Worm (Caenorhabditis elegans) whole organism, early embryonic: Measurements from ENCODE around the gene Y82E9BR.9.

ENCODE experiments used
- B0310.2 ChIP-seq: sonication (generic microtip); optimal IDR thresholded peaks from 2 replicates; lab custom pipeline; 2016; ENCODE audit warnings: mild to moderate bottlenecking, missing genetic modification characterization, missing compliant biosample characterization
- F13C5.2 ChIP-seq: sonication (generic microtip); optimal IDR thresholded peaks from 2 replicates; lab custom pipeline; 2017; ENCODE audit warnings: mild to moderate bottlenecking, missing genetic modification characterization, inconsistent platforms, missing compliant biosample characterization
- aly-1 ChIP-seq: sonication (generic microtip); optimal IDR thresholded peaks from 2 replicates; lab custom pipeline; 2016; ENCODE audit warnings: missing genetic modification characterization, missing compliant biosample characterization
- ama-1 ChIP-seq: fragments of 150-350 bp; optimal IDR thresholded peaks from 2 replicates; lab custom pipeline; 2014
- ceh-13 ChIP-seq: fragments of 200-800 bp; sonication (Bioruptor generic); optimal IDR thresholded peaks from 2 replicates; lab custom pipeline; 2018; ENCODE audit warnings: mild to moderate bottlenecking, missing genetic modification characterization, missing compliant biosample characterization
- ceh-36 ChIP-seq: sonication (generic microtip); optimal IDR thresholded peaks from 2 replicates; lab custom pipeline; 2016; ENCODE audit warnings: missing genetic modification characterization, inconsistent platforms, missing compliant biosample characterization
- ets-7 ChIP-seq: sonication (generic microtip); optimal IDR thresholded peaks from 2 replicates; lab custom pipeline; 2016; ENCODE audit warnings: missing genotype, missing genetic modification characterization, missing compliant biosample characterization
- flt-1 ChIP-seq: fragments of 200-800 bp; sonication (Bioruptor generic); IDR thresholded peaks from 2 replicates; pipeline ENCODE4 v1.3.6; 2022; ENCODE audit warnings: missing genetic modification characterization, missing compliant biosample characterization
- hmbx-1 ChIP-seq: sonication (generic microtip); optimal IDR thresholded peaks from 2 replicates; lab custom pipeline; 2016; ENCODE audit warnings: mild to moderate bottlenecking, missing genetic modification characterization, missing compliant biosample characterization
- hmg-4 ChIP-seq: fragments of 200-800 bp; sonication (Bioruptor generic); optimal IDR thresholded peaks from 2 replicates; lab custom pipeline; 2018; ENCODE audit warnings: mild to moderate bottlenecking, missing genetic modification characterization, missing compliant biosample characterization
- hnd-1 ChIP-seq: sonication (generic microtip); optimal IDR thresholded peaks from 2 replicates; lab custom pipeline; 2016; ENCODE audit warnings: missing genetic modification characterization, missing compliant biosample characterization
- pes-1 ChIP-seq: fragments of 200-800 bp; sonication (Bioruptor generic); IDR thresholded peaks from 2 replicates; pipeline ENCODE4 v1.3.6; 2022; ENCODE audit warnings: missing genetic modification reagents, missing genetic modification characterization, missing compliant biosample characterization
- scrt-1 ChIP-seq: fragments of 200-800 bp; sonication (Bioruptor generic); IDR thresholded peaks from 2 replicates; pipeline ENCODE4 v1.3.6; 2022; ENCODE audit warnings: missing genetic modification characterization, missing compliant biosample characterization
- sea-1 ChIP-seq: fragments of 200-800 bp; sonication (Bioruptor generic); conservative IDR thresholded peaks from 2 replicates; pipeline ENCODE4 v1.3.6; 2022; ENCODE audit warnings: missing genetic modification characterization, missing compliant biosample characterization
- tbx-11 ChIP-seq: fragments of 200-800 bp; sonication (Bioruptor generic); IDR thresholded peaks from 2 replicates; pipeline ENCODE4 v1.3.6; 2022; ENCODE audit warnings: missing genetic modification characterization, missing compliant biosample characterization
- tbx-37 ChIP-seq: fragments of 200-800 bp; sonication (Bioruptor generic); conservative IDR thresholded peaks from 2 replicates; pipeline ENCODE4 v1.3.6; 2022; ENCODE audit warnings: missing genetic modification reagents, missing genetic modification characterization, missing compliant biosample characterization
- tra-4 ChIP-seq: sonication (generic microtip); optimal IDR thresholded peaks from 2 replicates; lab custom pipeline; 2017; ENCODE audit warnings: missing genetic modification characterization, missing compliant biosample characterization

The Y82E9BR.9 gene

ce11 chrIII:1391752-1392151 is 32.2 kb upstream of the Y82E9BR.9 start, which contains the start of gene pals-17:
TSS of gene pals-17 (minus strand) at chrIII:1391852.
- TF ChIP-seq hnd-1 (tag; lab: Kevin White, UChicago) (no peak), ceh-36 (no peak), hmbx-1 (tag; lab: Kevin White, UChicago) (no peak), pes-1 (GFP tag; lab: Robert Waterston, UW) (no peak), tbx-11 (no peak), hmg-4 (GFP tag; lab: Kevin White, UChicago) (no peak), ets-7 (tag; lab: Kevin White, UChicago) (no peak), flt-1 (GFP tag; lab: Robert Waterston, UW) (no peak), tbx-37 (GFP tag; lab: Robert Waterston, UW) (no peak), tra-4 (no peak), F13C5.2 (no peak), ama-1 (lab: Kevin White, UChicago) (no peak), scrt-1 (GFP tag; lab: Robert Waterston, UW) (no peak), ceh-13 (GFP tag; lab: Kevin White, UChicago) (no peak), B0310.2 (tag; lab: Kevin White, UChicago) (no peak), aly-1 (tag; lab: Kevin White, UChicago) (no peak), sea-1 (GFP tag; lab: Robert Waterston, UW) (no peak)

- no peak for TF ChIP-seq tra-4
- no peak for TF ChIP-seq ama-1 (lab: Kevin White, UChicago)
- TF ChIP-seq ceh-36, result no peak
- no peak for TF ChIP-seq hmg-4 (GFP tag; lab: Kevin White, UChicago)
- no peak for TF ChIP-seq F13C5.2
Measured at ce11 chrIII:1389988-1390387, 30.4 kb upstream of the Y82E9BR.9 start.

ce11 chrIII:1388274-1389058 is 28.9 kb upstream of the Y82E9BR.9 start, which contains the start of gene pals-20:
TSS of gene pals-20 (minus strand) at chrIII:1388324.
- TF ChIP-seq ceh-36 (no peak), hmg-4 (GFP tag; lab: Kevin White, UChicago) (no peak), sea-1 (GFP tag; lab: Robert Waterston, UW) (no peak), hmbx-1 (tag; lab: Kevin White, UChicago) (no peak), scrt-1 (GFP tag; lab: Robert Waterston, UW) (no peak), B0310.2 (tag; lab: Kevin White, UChicago) (no peak), ama-1 (lab: Kevin White, UChicago) (no peak), flt-1 (GFP tag; lab: Robert Waterston, UW) (no peak)

- TF ChIP-seq B0310.2 (tag; lab: Kevin White, UChicago) (no peak), tra-4 (no peak), ceh-13 (GFP tag; lab: Kevin White, UChicago) (no peak), hmbx-1 (tag; lab: Kevin White, UChicago) (no peak), ceh-36 (no peak), pes-1 (GFP tag; lab: Robert Waterston, UW) (no peak), tbx-11 (no peak)
Measured at ce11 chrIII:1384694-1385093, 25.1 kb upstream of the Y82E9BR.9 start.

- TF ChIP-seq sea-1 (GFP tag; lab: Robert Waterston, UW) (no peak), pes-1 (GFP tag; lab: Robert Waterston, UW) (no peak), flt-1 (GFP tag; lab: Robert Waterston, UW) (no peak)
Measured at ce11 chrIII:1384092-1384491, 24.5 kb upstream of the Y82E9BR.9 start, which contains the start of the genes fbxa-138 and Y82E9BR.5. TSS of gene fbxa-138 (minus strand) at chrIII:1384252. TSS of gene Y82E9BR.5 (plus strand) at chrIII:1384370.

ce11 chrIII:1383483-1383882 is 23.9 kb upstream of the Y82E9BR.9 start:
- TF ChIP-seq ceh-13 (GFP tag; lab: Kevin White, UChicago), result no peak
- TF ChIP-seq tbx-11, result no peak
- TF ChIP-seq ets-7 (tag; lab: Kevin White, UChicago), result no peak
- TF ChIP-seq hmbx-1 (tag; lab: Kevin White, UChicago), result no peak
- TF ChIP-seq ama-1 (lab: Kevin White, UChicago), result no peak
- TF ChIP-seq hmg-4 (GFP tag; lab: Kevin White, UChicago), result no peak
- TF ChIP-seq flt-1 (GFP tag; lab: Robert Waterston, UW), result no peak
- TF ChIP-seq tra-4, result no peak
- no peak for TF ChIP-seq B0310.2 (tag; lab: Kevin White, UChicago)
- TF ChIP-seq scrt-1 (GFP tag; lab: Robert Waterston, UW), result no peak
- TF ChIP-seq sea-1 (GFP tag; lab: Robert Waterston, UW), result no peak
- no peak for TF ChIP-seq hnd-1 (tag; lab: Kevin White, UChicago)
- no peak for TF ChIP-seq F13C5.2
- TF ChIP-seq pes-1 (GFP tag; lab: Robert Waterston, UW), result no peak
- TF ChIP-seq tbx-37 (GFP tag; lab: Robert Waterston, UW), result no peak
- no peak for TF ChIP-seq ceh-36
- TF ChIP-seq aly-1 (tag; lab: Kevin White, UChicago), result no peak

ce11 chrIII:1380535-1381274 is 21.1 kb upstream of the Y82E9BR.9 start, which contains the start of the genes pals-21 and Y82E9BR.6:
TSS of gene pals-21 (minus strand) at chrIII:1380635.
TSS of gene Y82E9BR.6 (plus strand) at chrIII:1381224.
- TF ChIP-seq hmg-4 (GFP tag; lab: Kevin White, UChicago), result no peak
- TF ChIP-seq aly-1 (tag; lab: Kevin White, UChicago), result no peak
- TF ChIP-seq sea-1 (GFP tag; lab: Robert Waterston, UW), result no peak
- TF ChIP-seq ceh-36, result no peak
- no peak for TF ChIP-seq pes-1 (GFP tag; lab: Robert Waterston, UW)
- no peak for TF ChIP-seq ets-7 (tag; lab: Kevin White, UChicago)
- no peak for TF ChIP-seq ama-1 (lab: Kevin White, UChicago)
- no peak for TF ChIP-seq tbx-37 (GFP tag; lab: Robert Waterston, UW)
- TF ChIP-seq ceh-13 (GFP tag; lab: Kevin White, UChicago), result no peak
- TF ChIP-seq scrt-1 (GFP tag; lab: Robert Waterston, UW), result no peak
- no peak for TF ChIP-seq F13C5.2
- no peak for TF ChIP-seq hnd-1 (tag; lab: Kevin White, UChicago)
- no peak for TF ChIP-seq flt-1 (GFP tag; lab: Robert Waterston, UW)
- no peak for TF ChIP-seq tbx-11
- TF ChIP-seq hmbx-1 (tag; lab: Kevin White, UChicago), result no peak
- no peak for TF ChIP-seq B0310.2 (tag; lab: Kevin White, UChicago)
- no peak for TF ChIP-seq tra-4
